Worm (Caenorhabditis elegans) whole organism, L1 larva: Measurements from ENCODE around the gene cex-2.

Experiments
- ama-1 ChIP-seq: fragments of 150-350 bp; optimal IDR thresholded peaks from 2 replicates; lab custom pipeline; 2014
- elt-2 ChIP-seq: sonication (generic microtip); optimal IDR thresholded peaks from 2 replicates; lab custom pipeline; 2016; ENCODE audit warnings: missing genetic modification characterization, mild to moderate bottlenecking, inconsistent platforms, missing compliant biosample characterization, missing genetic modification reagents
- fkh-10 ChIP-seq: sonication (generic microtip); optimal IDR thresholded peaks from 2 replicates; lab custom pipeline; 2017; ENCODE audit warnings: missing biosample characterization, missing genetic modification reagents, missing genetic modification characterization
- lir-3 ChIP-seq: sonication (generic microtip); optimal IDR thresholded peaks from 2 replicates; lab custom pipeline; 2016; ENCODE audit warnings: mild to moderate bottlenecking, missing genetic modification characterization, moderate library complexity, missing compliant biosample characterization; ENCODE audit not compliant: poor library complexity
- lsy-2 ChIP-seq, 2 experiments: fragments of 150-350 bp; optimal IDR thresholded peaks; 2 replicates each; lab custom pipeline; 2014; ENCODE audit warnings: missing biosample characterization in 2 of 2, missing genetic modification characterization in 2 of 2
- nhr-12 ChIP-seq: sonication (generic microtip); optimal IDR thresholded peaks from 2 replicates; lab custom pipeline; 2017; ENCODE audit warnings: missing biosample characterization, missing genetic modification characterization
- nhr-77 ChIP-seq: fragments of 150-350 bp; optimal IDR thresholded peaks from 2 replicates; lab custom pipeline; 2014; ENCODE audit warnings: missing biosample characterization, missing genetic modification characterization
- skn-1 ChIP-seq: fragments of 150-350 bp; optimal IDR thresholded peaks from 2 replicates; lab custom pipeline; 2014; ENCODE audit warnings: missing biosample characterization, missing genetic modification characterization
- snpc-4 ChIP-seq: fragments of 150-350 bp; optimal IDR thresholded peaks from 2 replicates; lab custom pipeline; 2014; ENCODE audit warnings: missing biosample characterization, missing genetic modification characterization
- unc-130 ChIP-seq: fragments of 150-350 bp; optimal IDR thresholded peaks from 2 replicates; lab custom pipeline; 2017; ENCODE audit warnings: missing biosample characterization, missing genetic modification characterization, inconsistent platforms
- unc-62 ChIP-seq: fragments of 150-350 bp; optimal IDR thresholded peaks from 2 replicates; lab custom pipeline; 2014; ENCODE audit warnings: missing biosample characterization, missing genetic modification reagents, missing genetic modification characterization
- ztf-11 ChIP-seq, 2 experiments: sonication (generic microtip); optimal IDR thresholded peaks; 2 replicates each; lab custom pipeline; 2016 to 2017; ENCODE audit warnings: missing genetic modification characterization in 2 of 2, missing biosample characterization in 1 of 2, missing compliant biosample characterization in 1 of 2

- TF ChIP-seq ztf-11 (tag; optimal IDR thresholded peaks at IDR 0.05; lab: Kevin White, UChicago) (no peak), fkh-10 (GFP tag; lab: Kevin White, UChicago) (no peak), unc-62 (GFP tag; lab: Kevin White, UChicago) (no peak), nhr-77 (tag; lab: Kevin White, UChicago) (no peak), ama-1 (no peak), snpc-4 (tag; lab: Kevin White, UChicago) (no peak), unc-130 (tag; lab: Kevin White, UChicago) (no peak), lsy-2 (tag; optimal IDR thresholded peaks at IDR 0.05; lab: Kevin White, UChicago) (no peak), nhr-12 (tag; lab: Kevin White, UChicago) (no peak), lir-3 (tag; lab: Kevin White, UChicago) (no peak), elt-2 (tag; lab: Kevin White, UChicago) (no peak), skn-1 (no peak)
Observed at ce11 chrII:7866081-7866480, 30.9 kb upstream of the cex-2 start.
